Fruit fly (Drosophila melanogaster) whole organism, embryonic: ENCODE results near the gene CG18577.

Experiments used
- ATbp ChIP-seq: fragments of 200-800 bp; sonication (Bioruptor generic); optimal IDR thresholded peaks from 2 replicates; lab custom pipeline; 2017; ENCODE audit warnings: missing biosample characterization, mild to moderate bottlenecking, missing genetic modification characterization, missing genetic modification reagents
- CG10274 ChIP-seq: fragments of 200-800 bp; sonication (Bioruptor generic); optimal IDR thresholded peaks from 3 replicates; lab custom pipeline; 2017; ENCODE audit warnings: missing biosample characterization, mild to moderate bottlenecking, missing genetic modification characterization
- CG10431 ChIP-seq: fragments of 200-800 bp; sonication (Bioruptor generic); optimal IDR thresholded peaks from 3 replicates; lab custom pipeline; 2018; ENCODE audit warnings: missing biosample characterization, mild to moderate bottlenecking, missing genetic modification characterization
- CG10979 ChIP-seq: fragments of 200-800 bp; sonication (Bioruptor generic); optimal IDR thresholded peaks from 2 replicates; lab custom pipeline; 2018; ENCODE audit warnings: missing biosample characterization, mild to moderate bottlenecking, missing genetic modification characterization, moderate library complexity
- CG12219 ChIP-seq: fragments of 200-800 bp; sonication (Bioruptor generic); optimal IDR thresholded peaks from 3 replicates; lab custom pipeline; 2018; ENCODE audit warnings: missing biosample characterization, mild to moderate bottlenecking, missing genetic modification characterization
- CG12299 ChIP-seq: fragments of 200-800 bp; sonication (Bioruptor generic); optimal IDR thresholded peaks from 2 replicates; lab custom pipeline; 2018; ENCODE audit warnings: missing biosample characterization, mild to moderate bottlenecking, missing genetic modification characterization
- CG14050 ChIP-seq: fragments of 200-800 bp; sonication (Bioruptor generic); IDR thresholded peaks from 3 replicates; pipeline ENCODE4 v1.3.6; 2022; ENCODE audit warnings: missing biosample characterization, missing genetic modification characterization
- CG15269 ChIP-seq: fragments of 200-800 bp; sonication (Bioruptor generic); optimal IDR thresholded peaks from 2 replicates; lab custom pipeline; 2018; ENCODE audit warnings: missing biosample characterization, mild to moderate bottlenecking, missing genetic modification characterization, moderate library complexity
- CG1603 ChIP-seq: fragments of 200-800 bp; sonication (Bioruptor generic); optimal IDR thresholded peaks from 2 replicates; lab custom pipeline; 2019; ENCODE audit warnings: missing biosample characterization, mild to moderate bottlenecking, missing genetic modification characterization, moderate library complexity
- CG16813 ChIP-seq: fragments of 200-800 bp; sonication (Bioruptor generic); IDR thresholded peaks from 3 replicates; pipeline ENCODE4 v1.3.6; 2022; ENCODE audit warnings: missing biosample characterization, missing genetic modification characterization; ENCODE audit not compliant: partially characterized antibody
- CG2889 ChIP-seq: fragments of 200-800 bp; sonication (Bioruptor generic); IDR thresholded peaks from 3 replicates; pipeline ENCODE4 v1.3.6; 2022; ENCODE audit warnings: missing biosample characterization, missing genetic modification characterization
- CG33557 ChIP-seq: fragments of 200-800 bp; sonication (Bioruptor generic); optimal IDR thresholded peaks from 2 replicates; lab custom pipeline; 2019; ENCODE audit warnings: missing biosample characterization, mild to moderate bottlenecking, missing genetic modification characterization, moderate library complexity
- CG34224 ChIP-seq: fragments of 200-800 bp; sonication (Bioruptor generic); IDR thresholded peaks from 3 replicates; pipeline ENCODE4 v1.3.6; 2022; ENCODE audit warnings: missing biosample characterization, missing genetic modification characterization; ENCODE audit not compliant: partially characterized antibody
- CG3838 ChIP-seq: fragments of 200-800 bp; sonication (Bioruptor generic); optimal IDR thresholded peaks from 3 replicates; lab custom pipeline; 2016; ENCODE audit warnings: missing biosample characterization, missing genetic modification characterization
- CG3847 ChIP-seq: fragments of 200-800 bp; sonication (Bioruptor generic); IDR thresholded peaks from 2 replicates; pipeline ENCODE4 v1.3.6; 2022; ENCODE audit warnings: missing biosample characterization, missing genetic modification characterization
- CG42726 ChIP-seq: fragments of 200-800 bp; sonication (Bioruptor generic); IDR thresholded peaks from 2 replicates; pipeline ENCODE4 v1.3.6; 2022; ENCODE audit warnings: missing biosample characterization, missing genetic modification characterization; ENCODE audit not compliant: partially characterized antibody
- CG4282 ChIP-seq: fragments of 200-800 bp; sonication (Bioruptor generic); optimal IDR thresholded peaks from 2 replicates; lab custom pipeline; 2016; ENCODE audit warnings: missing biosample characterization, missing genetic modification characterization
- CG43689 ChIP-seq: fragments of 200-800 bp; sonication (Bioruptor generic); IDR thresholded peaks from 2 replicates; pipeline ENCODE4 v1.3.6; 2022; ENCODE audit warnings: missing biosample characterization, missing genetic modification characterization
- CG4617 ChIP-seq: fragments of 200-800 bp; sonication (Bioruptor generic); optimal IDR thresholded peaks from 3 replicates; lab custom pipeline; 2016; ENCODE audit warnings: missing biosample characterization, missing genetic modification characterization, borderline replicate concordance
- CG5245 ChIP-seq: fragments of 200-800 bp; sonication (Bioruptor generic); optimal IDR thresholded peaks from 3 replicates; lab custom pipeline; 2016; ENCODE audit warnings: missing biosample characterization, missing genetic modification characterization
- CG6272 ChIP-seq: fragments of 200-800 bp; sonication (Bioruptor generic); IDR thresholded peaks from 2 replicates; pipeline ENCODE4 v1.3.6; 2022; ENCODE audit warnings: missing biosample characterization, missing genetic modification characterization
- CG7271 ChIP-seq: fragments of 200-800 bp; sonication (Bioruptor generic); optimal IDR thresholded peaks from 2 replicates; lab custom pipeline; 2018; ENCODE audit warnings: missing biosample characterization, mild to moderate bottlenecking, missing genetic modification characterization, moderate library complexity
- CG7357 ChIP-seq: fragments of 200-800 bp; sonication (Bioruptor generic); IDR thresholded peaks from 3 replicates; pipeline ENCODE4 v1.3.6; 2022; ENCODE audit warnings: missing biosample characterization, missing genetic modification characterization
- CG8089 ChIP-seq: fragments of 200-800 bp; sonication (Bioruptor generic); optimal IDR thresholded peaks from 3 replicates; lab custom pipeline; 2016; ENCODE audit warnings: missing biosample characterization, missing genetic modification characterization
- CG8359 ChIP-seq: fragments of 200-800 bp; sonication (Bioruptor generic); optimal IDR thresholded peaks from 2 replicates; lab custom pipeline; 2017; ENCODE audit warnings: missing biosample characterization, mild to moderate bottlenecking, missing genetic modification characterization, borderline replicate concordance
- CG8478 ChIP-seq: fragments of >200 bp; optimal IDR thresholded peaks from 2 replicates; lab custom pipeline; 2018
- Dp ChIP-seq: fragments of 200-800 bp; sonication (Bioruptor generic); optimal IDR thresholded peaks from 2 replicates; lab custom pipeline; 2018; ENCODE audit warnings: missing biosample characterization, mild to moderate bottlenecking, missing genetic modification characterization, moderate library complexity
- HLHmδ ChIP-seq: fragments of 200-800 bp; sonication (Bioruptor generic); optimal IDR thresholded peaks from 2 replicates; lab custom pipeline; 2018; ENCODE audit warnings: missing biosample characterization, mild to moderate bottlenecking, missing genetic modification characterization, moderate library complexity
- Myb ChIP-seq: fragments of 200-800 bp; sonication (Bioruptor generic); optimal IDR thresholded peaks from 2 replicates; lab custom pipeline; 2016; ENCODE audit warnings: missing biosample characterization, missing genetic modification characterization
- Oli ChIP-seq: fragments of 200-800 bp; sonication (Bioruptor generic); optimal IDR thresholded peaks from 2 replicates; lab custom pipeline; 2018; ENCODE audit warnings: missing biosample characterization, mild to moderate bottlenecking, missing genetic modification characterization, moderate library complexity
- bbx ChIP-seq: fragments of 200-800 bp; sonication (Bioruptor generic); IDR thresholded peaks from 2 replicates; pipeline ENCODE4 v1.3.6; 2022; ENCODE audit warnings: missing biosample characterization, missing genetic modification characterization; ENCODE audit not compliant: partially characterized antibody
- btn ChIP-seq: fragments of 200-800 bp; sonication (Bioruptor generic); optimal IDR thresholded peaks from 2 replicates; lab custom pipeline; 2016; ENCODE audit warnings: missing biosample characterization, missing genetic modification characterization
- chm ChIP-seq: fragments of 200-800 bp; sonication (Bioruptor generic); IDR thresholded peaks from 2 replicates; pipeline ENCODE4 v1.3.6; 2022; ENCODE audit warnings: missing biosample characterization, missing genetic modification characterization
- dimm ChIP-seq: fragments of 200-800 bp; sonication (Bioruptor generic); IDR thresholded peaks from 2 replicates; pipeline ENCODE4 v1.3.6; 2022; ENCODE audit warnings: missing biosample characterization, missing genetic modification characterization
- fd3F ChIP-seq: fragments of 200-800 bp; sonication (Bioruptor generic); optimal IDR thresholded peaks from 2 replicates; lab custom pipeline; 2018; ENCODE audit warnings: missing biosample characterization, mild to moderate bottlenecking, missing genetic modification characterization, moderate library complexity
- gcm2 ChIP-seq: fragments of 200-800 bp; sonication (Bioruptor generic); optimal IDR thresholded peaks from 2 replicates; lab custom pipeline; 2016; ENCODE audit warnings: missing biosample characterization, missing genetic modification characterization
- gro ChIP-seq: fragments of 200-800 bp; sonication (Bioruptor generic); optimal IDR thresholded peaks from 2 replicates; lab custom pipeline; 2016; ENCODE audit warnings: missing biosample characterization, missing genetic modification characterization
- hth ChIP-seq: fragments of >200 bp; optimal IDR thresholded peaks from 2 replicates; lab custom pipeline; 2017; ENCODE audit warnings: inconsistent platforms
- lbe ChIP-seq: fragments of 200-800 bp; sonication (Bioruptor generic); optimal IDR thresholded peaks from 2 replicates; lab custom pipeline; 2016; ENCODE audit warnings: missing biosample characterization, mild to moderate bottlenecking, missing genetic modification characterization
- nau ChIP-seq: fragments of 200-800 bp; sonication (Bioruptor generic); optimal IDR thresholded peaks from 3 replicates; lab custom pipeline; 2017; ENCODE audit warnings: missing biosample characterization, mild to moderate bottlenecking, missing genetic modification characterization, missing genetic modification reagents
- nmo ChIP-seq: fragments of 200-800 bp; sonication (Bioruptor generic); optimal IDR thresholded peaks from 2 replicates; lab custom pipeline; 2018; ENCODE audit warnings: missing biosample characterization, mild to moderate bottlenecking, missing genetic modification characterization, moderate library complexity
- nom ChIP-seq: fragments of 200-800 bp; sonication (Bioruptor generic); optimal IDR thresholded peaks from 2 replicates; lab custom pipeline; 2017; ENCODE audit warnings: missing biosample characterization, missing genetic modification characterization, mild to moderate bottlenecking, moderate library complexity, missing genetic modification reagents
- sd ChIP-seq: fragments of 200-800 bp; sonication (Bioruptor generic); optimal IDR thresholded peaks from 3 replicates; lab custom pipeline; 2018; ENCODE audit warnings: missing biosample characterization, mild to moderate bottlenecking, missing genetic modification characterization, moderate library complexity
- sima ChIP-seq: fragments of 200-800 bp; sonication (Bioruptor generic); optimal IDR thresholded peaks from 2 replicates; lab custom pipeline; 2016; ENCODE audit warnings: missing biosample characterization, missing genetic modification characterization
- tio ChIP-seq: fragments of 200-800 bp; sonication (Bioruptor generic); optimal IDR thresholded peaks from 2 replicates; lab custom pipeline; 2017; ENCODE audit warnings: missing biosample characterization, missing genetic modification characterization, inconsistent platforms
- tna ChIP-seq: fragments of 200-800 bp; sonication (Bioruptor generic); IDR thresholded peaks from 2 replicates; pipeline ENCODE4 v1.3.6; 2022; ENCODE audit warnings: missing biosample characterization, missing genetic modification characterization; ENCODE audit not compliant: partially characterized antibody
- trem ChIP-seq: fragments of 200-800 bp; optimal IDR thresholded peaks from 3 replicates; lab custom pipeline; 2019; ENCODE audit warnings: missing biosample characterization, mild to moderate bottlenecking, missing genetic modification characterization, moderate library complexity
- ttk ChIP-seq: fragments of 200-800 bp; sonication (Bioruptor generic); IDR thresholded peaks from 2 replicates; pipeline ENCODE4 v2.1.2; 2022; ENCODE audit warnings: missing biosample characterization, missing genetic modification characterization
- wek ChIP-seq: fragments of 200-800 bp; sonication (Bioruptor generic); optimal IDR thresholded peaks from 3 replicates; lab custom pipeline; 2018; ENCODE audit warnings: missing biosample characterization, mild to moderate bottlenecking, missing genetic modification characterization, moderate library complexity
- wor ChIP-seq: fragments of 200-800 bp; sonication (Bioruptor generic); IDR thresholded peaks from 2 replicates; pipeline ENCODE4 v1.3.6; 2022; ENCODE audit warnings: missing biosample characterization, missing genetic modification characterization
- zfh2 ChIP-seq: fragments of 200-800 bp; sonication (Bioruptor generic); optimal IDR thresholded peaks from 2 replicates; lab custom pipeline; 2016; ENCODE audit warnings: missing biosample characterization, missing genetic modification characterization

Gene CG18577

dm6 chr3R:11226496-11226895 is 30.6 kb downstream of the CG18577 start, which contains the start of gene CG17726 (continued):
- TF ChIP-seq CG4617 (GFP tag; lab: Kevin White, UChicago) (peak; percentile 93), ttk (GFP tag; lab: Robert Waterston, UW) (peak; percentile 98), CG5245 (peak; percentile 84), CG12219 (peak; percentile 95), Myb (GFP tag; lab: Kevin White, UChicago) (peak; percentile 61), nom (GFP tag; lab: Kevin White, UChicago) (peak; percentile 93), HLHmδ (GFP tag; lab: Kevin White, UChicago) (no peak), sd (tag; lab: Kevin White, UChicago) (peak; percentile 92), CG6272 (peak; percentile 93), CG8478 (no peak), gcm2 (GFP tag; lab: Kevin White, UChicago) (peak; percentile 69), dimm (GFP tag; lab: Robert Waterston, UW) (peak; percentile 95), CG2889 (peak; percentile 97), nau (GFP tag; lab: Kevin White, UChicago) (no peak), CG15269 (peak; percentile 98), CG42726 (GFP tag; lab: Robert Waterston, UW) (no peak), CG3838 (GFP tag; lab: Kevin White, UChicago) (peak; percentile 85), sima (GFP tag; lab: Kevin White, UChicago) (peak; percentile 66), bbx (GFP tag; lab: Robert Waterston, UW) (no peak), wek (GFP tag; lab: Kevin White, UChicago) (peak; percentile 79), nmo (peak; percentile 99), CG34224 (no peak), trem (tag; lab: Kevin White, UChicago) (peak; percentile 99), gro (GFP tag; lab: Kevin White, UChicago) (peak; percentile 80), Dp (peak; percentile 19), wor (GFP tag; lab: Robert Waterston, UW) (peak; percentile 97), chm (peak; percentile 99), fd3F (peak; percentile 97), CG8089 (GFP tag; lab: Kevin White, UChicago) (peak; percentile 79), CG33557 (GFP tag; lab: Kevin White, UChicago) (peak; percentile 97), CG10431 (peak; percentile 91), lbe (GFP tag; lab: Kevin White, UChicago) (peak; percentile 83), CG10274 (peak; percentile 81), tio (GFP tag; lab: Kevin White, UChicago) (no peak), CG14050 (GFP tag; lab: Robert Waterston, UW) (peak; percentile 98), CG12299 (tag; lab: Kevin White, UChicago) (peak; percentile 98), CG3847 (GFP tag; lab: Robert Waterston, UW) (peak; percentile 97), CG16813 (GFP tag; lab: Robert Waterston, UW) (no peak), CG1603 (peak; percentile 91), CG7357 (peak; percentile 92), btn (GFP tag; lab: Kevin White, UChicago) (peak; percentile 57), CG43689 (GFP tag; lab: Robert Waterston, UW) (peak; percentile 97), CG8359 (peak; percentile 83), tna (GFP tag; lab: Robert Waterston, UW) (no peak), CG10979 (tag; lab: Kevin White, UChicago) (peak; percentile 97), CG4282 (GFP tag; lab: Kevin White, UChicago) (peak; percentile 13), zfh2 (GFP tag; lab: Kevin White, UChicago) (peak; percentile 81), Oli (tag; lab: Kevin White, UChicago) (peak; percentile 97), hth (no peak), ATbp (peak; percentile 95), CG7271 (tag; lab: Kevin White, UChicago) (peak; percentile 93)
